Fruit fly (Drosophila melanogaster): ENCODE data around the gene CG5391.

The CG5391 gene

DNA sequence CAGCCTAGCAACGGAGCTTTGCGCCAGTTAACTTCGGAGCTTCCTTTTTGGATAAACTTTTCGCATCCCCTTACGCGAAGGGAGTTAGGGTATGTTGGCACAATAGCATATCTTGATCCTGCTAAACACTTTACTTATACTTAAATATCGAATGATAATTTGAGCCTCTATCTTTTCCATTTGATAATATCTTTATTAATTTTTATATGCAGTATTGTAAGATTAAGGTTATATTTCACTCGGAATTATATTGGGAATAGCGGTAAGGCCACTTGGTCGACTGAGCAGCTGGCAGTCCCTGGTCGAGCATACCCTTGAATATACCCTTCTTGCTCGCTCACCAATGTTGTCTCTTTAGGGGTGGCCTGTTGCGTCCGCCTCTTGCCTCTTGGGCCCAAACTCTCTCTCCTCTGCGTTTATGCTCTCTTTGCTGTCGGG is 34.8 kb upstream of the CG5391 start (continued):
- TF ChIP-seq CG12744 (GFP tag; optimal IDR thresholded peaks at IDR 0.05), result no peak
- TF ChIP-seq pfk (GFP tag; optimal IDR thresholded peaks at IDR 0.05), result no peak
- no peak for TF ChIP-seq lov (optimal IDR thresholded peaks at IDR 0.05)
- TF ChIP-seq lov (GFP tag; IDR thresholded peaks at IDR 0.05), result no peak
- peak; percentile 38; the same call in 1 of the 2 replicates for TF ChIP-seq MBD-R2 (GFP tag; IDR thresholded peaks at IDR 0.05)
- peak; percentile 37 for TF ChIP-seq Hsf (GFP tag; optimal IDR thresholded peaks at IDR 0.05)
- no peak for TF ChIP-seq Usf (GFP tag; optimal IDR thresholded peaks at IDR 0.05)
- TF ChIP-seq vfl (GFP tag; optimal IDR thresholded peaks at IDR 0.05), result no peak
- peak; percentile 46 for TF ChIP-seq ara (GFP tag; IDR thresholded peaks at IDR 0.05)
- no peak for TF ChIP-seq sr (GFP tag; IDR thresholded peaks at IDR 0.05)
- no peak for TF ChIP-seq maf-S (GFP tag; optimal IDR thresholded peaks at IDR 0.05)
- no peak for TF ChIP-seq Scr (GFP tag; IDR thresholded peaks at IDR 0.05; ENCODE audit: partially characterized antibody)
- TF ChIP-seq luna (GFP tag; optimal IDR thresholded peaks at IDR 0.05), result no peak
- peak; percentile 62 for TF ChIP-seq Drgx (GFP tag; IDR thresholded peaks at IDR 0.05)
- peak; percentile 85 for TF ChIP-seq Hmr (GFP tag; optimal IDR thresholded peaks at IDR 0.05)
- TF ChIP-seq jumu (GFP tag; optimal IDR thresholded peaks at IDR 0.05), result no peak
- no peak for TF ChIP-seq amos (GFP tag; IDR thresholded peaks at IDR 0.05; ENCODE audit: partially characterized antibody)
- peak; percentile 43 for TF ChIP-seq CG10267 (tag; optimal IDR thresholded peaks at IDR 0.05)
- no peak for TF ChIP-seq Bteb2 (GFP tag; optimal IDR thresholded peaks at IDR 0.05)
- TF ChIP-seq ase (GFP tag; IDR thresholded peaks at IDR 0.05), result 0 out of 3 replicates have a peak, but pooled peaks have one; percentile 40
- TF ChIP-seq ham (GFP tag; IDR thresholded peaks at IDR 0.05), result peak; percentile 37; the same call in 1 of the 2 replicates
- peak; percentile 68 for TF ChIP-seq CG11504 (tag; optimal IDR thresholded peaks at IDR 0.05)
- peak; percentile 31 for TF ChIP-seq CG12299 (tag; optimal IDR thresholded peaks at IDR 0.05)
- peak; percentile 77 for TF ChIP-seq chm (GFP tag; IDR thresholded peaks at IDR 0.05)
- TF ChIP-seq Ssrp (tag; optimal IDR thresholded peaks at IDR 0.05), result peak; percentile 48
- peak; percentile 82 for TF ChIP-seq dmrt99B (tag; optimal IDR thresholded peaks at IDR 0.05)
- peak in 1 of 2 experiments; percentile 31 for TF ChIP-seq pan (optimal IDR thresholded peaks at IDR 0.05)
- peak in 1 of 2 experiments; percentile 82 for TF ChIP-seq pan (GFP tag; optimal IDR thresholded peaks at IDR 0.05 in 1 of 2, IDR thresholded peaks at IDR 0.05 in 1 of 2)
- TF ChIP-seq D19A (tag; optimal IDR thresholded peaks at IDR 0.05), result peak; percentile 75
- TF ChIP-seq CG32772 (GFP tag; IDR thresholded peaks at IDR 0.05), result peak; percentile 58
- TF ChIP-seq CG4730 (GFP tag; IDR thresholded peaks at IDR 0.05), result peak; percentile 63
- peak; percentile 7 for TF ChIP-seq CG14710 (tag; optimal IDR thresholded peaks at IDR 0.05)
- no peak; the same call in none of the 2 replicates for TF ChIP-seq CG4404 (GFP tag; IDR thresholded peaks at IDR 0.05)
- no peak for TF ChIP-seq vnd (GFP tag; IDR thresholded peaks at IDR 0.05; ENCODE audit: partially characterized antibody)
- peak; percentile 82 for TF ChIP-seq dysf (GFP tag; IDR thresholded peaks at IDR 0.05)
- TF ChIP-seq Atf6 (GFP tag; IDR thresholded peaks at IDR 0.05), result peak; percentile 91
- no peak for TF ChIP-seq nerfin-1 (tag; optimal IDR thresholded peaks at IDR 0.05)
- peak; percentile 59 for TF ChIP-seq PHDP (tag; optimal IDR thresholded peaks at IDR 0.05)
- peak; percentile 60 for TF ChIP-seq CG32767 (GFP tag; IDR thresholded peaks at IDR 0.05)
- TF ChIP-seq CG4854 (GFP tag; optimal IDR thresholded peaks at IDR 0.05), result no peak
- peak; percentile 39 for TF ChIP-seq Hmx (GFP tag; optimal IDR thresholded peaks at IDR 0.05)
- TF ChIP-seq CG15269 (tag; optimal IDR thresholded peaks at IDR 0.05), result peak; percentile 66
- peak; percentile 44 for TF ChIP-seq CG6272 (GFP tag; IDR thresholded peaks at IDR 0.05)
- no peak for TF ChIP-seq CG10565 (GFP tag; optimal IDR thresholded peaks at IDR 0.05)
- TF ChIP-seq CG5245 (GFP tag; optimal IDR thresholded peaks at IDR 0.05), result peak; percentile 32
- TF ChIP-seq CG2116 (GFP tag; optimal IDR thresholded peaks at IDR 0.05), result peak; percentile 14
- TF ChIP-seq sc (optimal IDR thresholded peaks at IDR 0.05), result no peak
- peak; percentile 17 for TF ChIP-seq sc (GFP tag; optimal IDR thresholded peaks at IDR 0.05)
- TF ChIP-seq CG18599 (GFP tag; optimal IDR thresholded peaks at IDR 0.05), result peak; percentile 87
- peak; percentile 6 for TF ChIP-seq CG6813 (GFP tag; optimal IDR thresholded peaks at IDR 0.05)
- no peak for TF ChIP-seq Kr (GFP tag; optimal IDR thresholded peaks at IDR 0.05)

Measured in whole organism, embryonic.